Worm (Caenorhabditis elegans) whole organism, L4 larva: Measurements from ENCODE around the gene F20B6.9.

Source experiments
- D1046.2 ChIP-seq: fragments of 200-800 bp; sonication (Bioruptor generic); IDR thresholded peaks from 2 replicates; pipeline ENCODE4 v1.3.6; 2022; ENCODE audit warnings: missing genetic modification characterization, missing compliant biosample characterization
- F10B5.3 ChIP-seq: sonication (generic microtip); optimal IDR thresholded peaks from 2 replicates; lab custom pipeline; 2016; ENCODE audit warnings: mild to moderate bottlenecking, missing genetic modification characterization, missing compliant biosample characterization
- F26F4.8 ChIP-seq: fragments of 200-800 bp; sonication (Bioruptor generic); conservative IDR thresholded peaks from 2 replicates; pipeline ENCODE4 v1.3.6; 2022; ENCODE audit warnings: missing genetic modification characterization, missing compliant biosample characterization
- F37D6.2 ChIP-seq: sonication (generic microtip); optimal IDR thresholded peaks from 2 replicates; lab custom pipeline; 2016; ENCODE audit warnings: mild to moderate bottlenecking, missing genetic modification characterization, missing compliant biosample characterization
- F49E8.2 ChIP-seq: sonication (generic microtip); optimal IDR thresholded peaks from 2 replicates; lab custom pipeline; 2016; ENCODE audit warnings: missing compliant biosample characterization, mild to moderate bottlenecking, missing genetic modification characterization, borderline replicate concordance
- T20F7.1 ChIP-seq: fragments of 200-800 bp; sonication (Bioruptor generic); optimal IDR thresholded peaks from 2 replicates; lab custom pipeline; 2018; ENCODE audit warnings: mild to moderate bottlenecking, missing genetic modification characterization, missing compliant biosample characterization
- Y75B8A.6 ChIP-seq: fragments of 200-800 bp; sonication (Bioruptor generic); IDR thresholded peaks from 2 replicates; pipeline ENCODE4 v1.3.6; 2022; ENCODE audit warnings: missing genetic modification reagents, missing genetic modification characterization, missing compliant biosample characterization
- ZK546.5 ChIP-seq, 2 experiments: sonication (generic microtip); optimal IDR thresholded peaks; 2 replicates each; lab custom pipeline; 2017; ENCODE audit warnings: missing biosample characterization in 2 of 2, missing genetic modification characterization in 2 of 2
- ama-1 ChIP-seq: fragments of 150-350 bp; optimal IDR thresholded peaks from 2 replicates; lab custom pipeline; 2014; ENCODE audit warnings: inconsistent platforms, mixed read lengths
- arid-1 ChIP-seq: fragments of 200-800 bp; sonication (Bioruptor generic); conservative IDR thresholded peaks from 2 replicates; pipeline ENCODE4 v1.3.6; 2022; ENCODE audit warnings: missing genetic modification reagents, missing genetic modification characterization, missing compliant biosample characterization
- ceh-20 ChIP-seq: fragments of 200-800 bp; sonication (Bioruptor generic); IDR thresholded peaks from 2 replicates; pipeline ENCODE4 v1.3.6; 2022; ENCODE audit warnings: missing genetic modification reagents, missing genetic modification characterization, missing compliant biosample characterization
- ceh-28 ChIP-seq: fragments of 150-350 bp; optimal IDR thresholded peaks from 2 replicates; lab custom pipeline; 2014; ENCODE audit warnings: missing biosample characterization, missing genetic modification reagents, missing genetic modification characterization
- ceh-82 ChIP-seq: sonication (generic microtip); optimal IDR thresholded peaks from 2 replicates; lab custom pipeline; 2017; ENCODE audit warnings: missing biosample characterization, missing genetic modification characterization
- ces-1 ChIP-seq: fragments of 150-350 bp; sonication (generic microtip); optimal IDR thresholded peaks from 4 replicates; lab custom pipeline; 2014; ENCODE audit warnings: missing biosample characterization, missing genetic modification reagents, missing genetic modification characterization
- cey-2 ChIP-seq: sonication (generic microtip); optimal IDR thresholded peaks from 3 replicates; lab custom pipeline; 2017; ENCODE audit warnings: missing genetic modification characterization, mild to moderate bottlenecking, missing compliant biosample characterization, antibody characterized with exemption, borderline replicate concordance; ENCODE audit not compliant: insufficient read depth
- ctbp-1 ChIP-seq: fragments of 200-800 bp; sonication (Bioruptor generic); IDR thresholded peaks from 2 replicates; pipeline ENCODE4 v1.3.6; 2022; ENCODE audit warnings: missing genetic modification reagents, missing genetic modification characterization, missing compliant biosample characterization
- daf-12 ChIP-seq: fragments of 150-350 bp; optimal IDR thresholded peaks from 2 replicates; lab custom pipeline; 2014; ENCODE audit warnings: missing biosample characterization, missing genetic modification reagents, missing genetic modification characterization
- dmd-6 ChIP-seq: fragments of 200-800 bp; sonication (Bioruptor generic); IDR thresholded peaks from 2 replicates; pipeline ENCODE4 v1.3.6; 2022; ENCODE audit warnings: missing genetic modification reagents, missing genetic modification characterization, missing compliant biosample characterization
- dpl-1 ChIP-seq: fragments of 150-350 bp; optimal IDR thresholded peaks from 2 replicates; lab custom pipeline; 2014; ENCODE audit warnings: missing biosample characterization, missing genetic modification reagents, missing genetic modification characterization
- duxl-1 ChIP-seq: sonication (generic microtip); optimal IDR thresholded peaks from 2 replicates; lab custom pipeline; 2016; ENCODE audit warnings: mild to moderate bottlenecking, missing genetic modification characterization, moderate library complexity, missing compliant biosample characterization; ENCODE audit not compliant: poor library complexity
- dve-1 ChIP-seq: sonication (generic microtip); optimal IDR thresholded peaks from 2 replicates; lab custom pipeline; 2017; ENCODE audit warnings: antibody characterized with exemption, mild to moderate bottlenecking, missing genetic modification characterization, missing compliant biosample characterization; ENCODE audit not compliant: insufficient read depth
- egl-27 ChIP-seq: sonication (generic microtip); optimal IDR thresholded peaks from 3 replicates; lab custom pipeline; 2017; ENCODE audit warnings: missing biosample characterization, missing genetic modification reagents, missing genetic modification characterization
- gei-8 ChIP-seq: fragments of 200-800 bp; sonication (Bioruptor generic); optimal IDR thresholded peaks from 2 replicates; lab custom pipeline; 2018; ENCODE audit warnings: mild to moderate bottlenecking, missing genetic modification characterization, missing compliant biosample characterization
- hlh-11 ChIP-seq: fragments of 200-800 bp; sonication (Bioruptor generic); optimal IDR thresholded peaks from 2 replicates; lab custom pipeline; 2018; ENCODE audit warnings: mild to moderate bottlenecking, missing genetic modification characterization, missing compliant biosample characterization
- hlh-30 ChIP-seq: sonication (generic microtip); optimal IDR thresholded peaks from 2 replicates; lab custom pipeline; 2017; ENCODE audit warnings: antibody characterized with exemption, mild to moderate bottlenecking, missing genetic modification characterization, missing compliant biosample characterization; ENCODE audit not compliant: insufficient read depth
- jun-1 ChIP-seq: fragments of 150-350 bp; optimal IDR thresholded peaks from 2 replicates; lab custom pipeline; 2014; ENCODE audit warnings: missing biosample characterization, missing genetic modification reagents, missing genetic modification characterization
- lin-29 ChIP-seq: fragments of 200-800 bp; sonication (Bioruptor generic); IDR thresholded peaks from 2 replicates; pipeline ENCODE4 v1.3.6; 2022; ENCODE audit warnings: missing genetic modification reagents, missing genetic modification characterization, missing compliant biosample characterization
- lir-3 ChIP-seq: sonication (generic microtip); optimal IDR thresholded peaks from 2 replicates; lab custom pipeline; 2016; ENCODE audit warnings: mild to moderate bottlenecking, missing genetic modification characterization, missing compliant biosample characterization
- lsy-2 ChIP-seq, 2 experiments: fragments of 150-350 bp in 1 of 2; sonication (generic microtip) in 1 of 2; optimal IDR thresholded peaks; 2 replicates each; lab custom pipeline; 2014 to 2017; ENCODE audit warnings: missing biosample characterization in 2 of 2, missing genetic modification characterization in 2 of 2
- madf-9 ChIP-seq: fragments of 200-800 bp; sonication (Bioruptor generic); conservative IDR thresholded peaks from 2 replicates; pipeline ENCODE4 v1.3.6; 2022; ENCODE audit warnings: missing genetic modification reagents, missing genetic modification characterization, missing compliant biosample characterization
- mdt-29 ChIP-seq: fragments of 200-800 bp; sonication (Bioruptor generic); IDR thresholded peaks from 2 replicates; pipeline ENCODE4 v1.3.6; 2022; ENCODE audit warnings: missing genetic modification reagents, missing genetic modification characterization, missing compliant biosample characterization
- nhr-10 ChIP-seq: fragments of 150-350 bp; optimal IDR thresholded peaks from 2 replicates; lab custom pipeline; 2014; ENCODE audit warnings: missing biosample characterization, missing genetic modification characterization
- nhr-102 ChIP-seq: sonication (generic microtip); optimal IDR thresholded peaks from 2 replicates; lab custom pipeline; 2016; ENCODE audit warnings: mild to moderate bottlenecking, missing genetic modification characterization, moderate library complexity, missing compliant biosample characterization
- nhr-111 ChIP-seq: fragments of 200-800 bp; sonication (Bioruptor generic); optimal IDR thresholded peaks from 2 replicates; lab custom pipeline; 2018; ENCODE audit warnings: mild to moderate bottlenecking, missing genetic modification characterization, missing compliant biosample characterization
- nhr-28 ChIP-seq: fragments of 150-350 bp; optimal IDR thresholded peaks from 2 replicates; lab custom pipeline; 2014; ENCODE audit warnings: missing biosample characterization, missing genetic modification characterization
- nhr-42 ChIP-seq: fragments of 200-800 bp; sonication (Bioruptor generic); IDR thresholded peaks from 2 replicates; pipeline ENCODE4 v1.3.6; 2022; ENCODE audit warnings: missing genetic modification characterization, missing compliant biosample characterization
- nhr-48 ChIP-seq: sonication (generic microtip); optimal IDR thresholded peaks from 2 replicates; lab custom pipeline; 2016; ENCODE audit warnings: mild to moderate bottlenecking, missing genetic modification characterization, missing compliant biosample characterization
- nhr-6 ChIP-seq: fragments of 150-350 bp; optimal IDR thresholded peaks from 2 replicates; lab custom pipeline; 2014; ENCODE audit warnings: missing biosample characterization, missing genetic modification characterization
- nhr-77 ChIP-seq: fragments of 150-350 bp; optimal IDR thresholded peaks from 2 replicates; lab custom pipeline; 2014; ENCODE audit warnings: missing biosample characterization, missing genetic modification characterization
- sdz-12 ChIP-seq: fragments of 200-800 bp; sonication (Bioruptor generic); optimal IDR thresholded peaks from 2 replicates; lab custom pipeline; 2018; ENCODE audit warnings: mild to moderate bottlenecking, missing genetic modification characterization, missing compliant biosample characterization
- set-16 ChIP-seq: fragments of 200-800 bp; sonication (Bioruptor generic); IDR thresholded peaks from 2 replicates; pipeline ENCODE4 v1.3.6; 2022; ENCODE audit warnings: missing genetic modification reagents, missing genetic modification characterization, missing compliant biosample characterization
- skn-1 ChIP-seq: fragments of 150-350 bp; optimal IDR thresholded peaks from 2 replicates; lab custom pipeline; 2014; ENCODE audit warnings: missing biosample characterization, missing genetic modification characterization
- snpc-1.2 ChIP-seq: fragments of 200-800 bp; sonication (Bioruptor generic); IDR thresholded peaks from 2 replicates; pipeline ENCODE4 v1.3.6; 2022; ENCODE audit warnings: missing genetic modification reagents, missing genetic modification characterization, missing compliant biosample characterization
- spr-3 ChIP-seq: fragments of 200-800 bp; sonication (Bioruptor generic); optimal IDR thresholded peaks from 2 replicates; lab custom pipeline; 2018; ENCODE audit warnings: mild to moderate bottlenecking, missing genetic modification characterization, missing compliant biosample characterization
- tra-1 ChIP-seq: fragments of 200-800 bp; sonication (Bioruptor generic); IDR thresholded peaks from 2 replicates; pipeline ENCODE4 v1.3.6; 2022; ENCODE audit warnings: missing genetic modification reagents, missing genetic modification characterization, missing compliant biosample characterization
- unc-39 ChIP-seq: sonication (generic microtip); optimal IDR thresholded peaks from 2 replicates; lab custom pipeline; 2017; ENCODE audit warnings: missing biosample characterization, missing genetic modification characterization
- zag-1 ChIP-seq: fragments of 150-350 bp; optimal IDR thresholded peaks from 2 replicates; lab custom pipeline; 2014; ENCODE audit warnings: missing biosample characterization, missing genetic modification characterization
- zfp-2 ChIP-seq: sonication (generic microtip); optimal IDR thresholded peaks from 2 replicates; lab custom pipeline; 2016; ENCODE audit warnings: mild to moderate bottlenecking, missing genetic modification characterization, missing compliant biosample characterization
- ztf-11 ChIP-seq: fragments of 150-350 bp; optimal IDR thresholded peaks from 2 replicates; lab custom pipeline; 2014; ENCODE audit warnings: missing biosample characterization, missing genetic modification characterization
- ztf-7 ChIP-seq: fragments of 150-350 bp; optimal IDR thresholded peaks from 2 replicates; lab custom pipeline; 2014; ENCODE audit warnings: missing biosample characterization, missing genetic modification characterization

Gene F20B6.9

ce11 chrX:4190537-4191144 is 16.6 kb downstream of the F20B6.9 start, which contains the start of gene vha-12 (continued):
- TF ChIP-seq duxl-1 (no peak), cey-2 (tag; lab: Kevin White, UChicago) (no peak), ces-1 (GFP tag; lab: Kevin White, UChicago) (peak; percentile 45), egl-27 (tag; lab: Kevin White, UChicago) (no peak), ceh-20 (peak; percentile 61), arid-1 (GFP tag; lab: Robert Waterston, UW) (peak; percentile 55; the same call in 1 of the 2 replicates), spr-3 (no peak), lin-29 (GFP tag; lab: Robert Waterston, UW) (0 out of 2 replicates have a peak, but pooled peaks have one; percentile 10), T20F7.1 (GFP tag; lab: Kevin White, UChicago) (peak; percentile 78), ama-1 (lab: Kevin White, UChicago) (peak; percentile 70), ceh-82 (tag; lab: Kevin White, UChicago) (no peak), F49E8.2 (no peak), nhr-10 (tag; lab: Kevin White, UChicago) (peak; percentile 73), nhr-28 (peak; percentile 94), tra-1 (GFP tag; lab: Robert Waterston, UW) (peak; percentile 57; the same call in 1 of the 2 replicates), nhr-6 (tag; lab: Kevin White, UChicago) (peak; percentile 85), hlh-11 (tag; lab: Kevin White, UChicago) (peak; percentile 96), set-16 (GFP tag; lab: Robert Waterston, UW) (peak; percentile 77), ctbp-1 (GFP tag; lab: Robert Waterston, UW) (peak; percentile 65), ztf-7 (tag; lab: Kevin White, UChicago) (peak; percentile 35), lir-3 (tag; lab: Kevin White, UChicago) (no peak), Y75B8A.6 (GFP tag; lab: Robert Waterston, UW) (0 out of 2 replicates have a peak, but pooled peaks have one; percentile 27), dmd-6 (GFP tag; lab: Robert Waterston, UW) (peak; percentile 92), lsy-2 (tag; optimal IDR thresholded peaks at IDR 0.05; lab: Kevin White, UChicago) (peak; percentile 65 to 89), F10B5.3 (no peak), nhr-111 (no peak), D1046.2 (GFP tag; lab: Robert Waterston, UW) (no peak), F37D6.2 (tag; lab: Kevin White, UChicago) (peak; percentile 61), nhr-77 (peak; percentile 93), nhr-102 (tag; lab: Kevin White, UChicago) (no peak), dpl-1 (peak; percentile 72), mdt-29 (GFP tag; lab: Robert Waterston, UW) (no peak), gei-8 (GFP tag; lab: Kevin White, UChicago) (no peak), zag-1 (tag; lab: Kevin White, UChicago) (no peak), madf-9 (GFP tag; lab: Robert Waterston, UW) (0 out of 2 replicates have a peak, but pooled peaks have one; percentile 36), skn-1 (no peak), hlh-30 (tag; lab: Kevin White, UChicago) (peak; percentile 79), ceh-28 (tag; lab: Kevin White, UChicago) (no peak), F26F4.8 (GFP tag; lab: Robert Waterston, UW) (no peak), daf-12 (tag; lab: Kevin White, UChicago) (no peak), snpc-1.2 (GFP tag; lab: Robert Waterston, UW) (no peak), sdz-12 (GFP tag; lab: Kevin White, UChicago) (no peak), unc-39 (tag; lab: Kevin White, UChicago) (no peak), zfp-2 (peak; percentile 42), dve-1 (tag; lab: Kevin White, UChicago) (peak; percentile 95), nhr-42 (GFP tag; lab: Robert Waterston, UW) (peak; percentile 66), ztf-11 (no peak), ZK546.5 (tag; optimal IDR thresholded peaks at IDR 0.05; lab: Kevin White, UChicago) (peak in 1 of 2 experiments; percentile 8), jun-1 (peak; percentile 80), nhr-48 (peak; percentile 80)
